Worm (Caenorhabditis elegans): ENCODE data around the gene hot-7.

The hot-7 gene

ce11 chrII:14251400-14251940, 40.3 kb downstream of the hot-7 start (continued):
- TF ChIP-seq rbr-2 (tag; optimal IDR thresholded peaks at IDR 0.05), result peak; percentile 96
- TF ChIP-seq egl-43 (GFP tag; IDR thresholded peaks at IDR 0.05), result peak; percentile 85
- peak; percentile 81 for TF ChIP-seq ama-1 (optimal IDR thresholded peaks at IDR 0.05)
- peak; percentile 80 for TF ChIP-seq ctbp-1 (GFP tag; IDR thresholded peaks at IDR 0.05)
- TF ChIP-seq saeg-2 (GFP tag; IDR thresholded peaks at IDR 0.05), result 0 out of 2 replicates have a peak, but pooled peaks have one; percentile 40
- no peak for TF ChIP-seq zip-11 (GFP tag; IDR thresholded peaks at IDR 0.05)
- peak; percentile 89 for TF ChIP-seq lin-13 (GFP tag; optimal IDR thresholded peaks at IDR 0.05)
- no peak for TF ChIP-seq ces-1 (GFP tag; optimal IDR thresholded peaks at IDR 0.05)
- TF ChIP-seq mes-2 (tag; optimal IDR thresholded peaks at IDR 0.05; ENCODE audit: poor library complexity, severe bottlenecking), result peak; percentile 88
- 0 out of 2 replicates have a peak, but pooled peaks have one; percentile 49 for TF ChIP-seq snpc-1.2 (GFP tag; IDR thresholded peaks at IDR 0.05)
- no peak for TF ChIP-seq R02D3.7 (tag; optimal IDR thresholded peaks at IDR 0.05)
- TF ChIP-seq nhr-10 (tag; optimal IDR thresholded peaks at IDR 0.05), result peak; percentile 48
- no peak for TF ChIP-seq nhr-76 (tag; optimal IDR thresholded peaks at IDR 0.05)
- peak; percentile 82 to 96 for TF ChIP-seq mdl-1 (tag; optimal IDR thresholded peaks at IDR 0.05)
- TF ChIP-seq ZK546.5 (tag; optimal IDR thresholded peaks at IDR 0.05), result peak in 1 of 2 experiments; percentile 37
- TF ChIP-seq F10B5.3 (tag; optimal IDR thresholded peaks at IDR 0.05), result peak; percentile 84
- peak; percentile 63 for TF ChIP-seq unc-130 (GFP tag; optimal IDR thresholded peaks at IDR 0.05)
- TF ChIP-seq madf-9 (GFP tag; conservative IDR thresholded peaks at IDR 0.05), result peak; percentile 60
- TF ChIP-seq dmd-8 (GFP tag; IDR thresholded peaks at IDR 0.05), result no peak; the same call in 1 of the 2 replicates
- TF ChIP-seq gei-8 (GFP tag; optimal IDR thresholded peaks at IDR 0.05), result peak; percentile 80

ce11 chrII:14252057-14252456, 40.8 kb downstream of the hot-7 start, which contains the start of gene Y54G11A.2:
TSS of gene Y54G11A.2 (plus strand) at chrII:14252357.
- TF ChIP-seq F10B5.3 (tag; optimal IDR thresholded peaks at IDR 0.05), result no peak
- TF ChIP-seq ceh-44 (GFP tag; IDR thresholded peaks at IDR 0.05), result no peak
- no peak for TF ChIP-seq snpc-1.2 (GFP tag; IDR thresholded peaks at IDR 0.05)
- no peak for TF ChIP-seq unc-62 (GFP tag; optimal IDR thresholded peaks at IDR 0.05 in 1 of 2)
- TF ChIP-seq unc-62 (tag; optimal IDR thresholded peaks at IDR 0.05), result no peak
- TF ChIP-seq madf-5 (GFP tag; IDR thresholded peaks at IDR 0.05), result no peak
- no peak for TF ChIP-seq nhr-11 (tag; optimal IDR thresholded peaks at IDR 0.05)
- TF ChIP-seq daf-12 (tag; optimal IDR thresholded peaks at IDR 0.05), result no peak
- TF ChIP-seq spr-3 (GFP tag; optimal IDR thresholded peaks at IDR 0.05), result no peak
- no peak for TF ChIP-seq lin-29 (GFP tag; IDR thresholded peaks at IDR 0.05)
- no peak for TF ChIP-seq Y48G9A.11 (GFP tag; IDR thresholded peaks at IDR 0.05)
- no peak for TF ChIP-seq ztf-11 (tag; optimal IDR thresholded peaks at IDR 0.05)
- TF ChIP-seq tra-1 (GFP tag; IDR thresholded peaks at IDR 0.05), result no peak
- no peak for TF ChIP-seq aly-2 (tag; optimal IDR thresholded peaks at IDR 0.05)
- TF ChIP-seq F37D6.2 (tag; optimal IDR thresholded peaks at IDR 0.05), result no peak
- TF ChIP-seq hif-1 (tag; optimal IDR thresholded peaks at IDR 0.05), result no peak
- no peak for TF ChIP-seq dpl-1 (GFP tag; optimal IDR thresholded peaks at IDR 0.05)
- no peak for TF ChIP-seq jun-1 (tag; optimal IDR thresholded peaks at IDR 0.05)
- TF ChIP-seq tag-97 (GFP tag; IDR thresholded peaks at IDR 0.05), result no peak

DNA sequence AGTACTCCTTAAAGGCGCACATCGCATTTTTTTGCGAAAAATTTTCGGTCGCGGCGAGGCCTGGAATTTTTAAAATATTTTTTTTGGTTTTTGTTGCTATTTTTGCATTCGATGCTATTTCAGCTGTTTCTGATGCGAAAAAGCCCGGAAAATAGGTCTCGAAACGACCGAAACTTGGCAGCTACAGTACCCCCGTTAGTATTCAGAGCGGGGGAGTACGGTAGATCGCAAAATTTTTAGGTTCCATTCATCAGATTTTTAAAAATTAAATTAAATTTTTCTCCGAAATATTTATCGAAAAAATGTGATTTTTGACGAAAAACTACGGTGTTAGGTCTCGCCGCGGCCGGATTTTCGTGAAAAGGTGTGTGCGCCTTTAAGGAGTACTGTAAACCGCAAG, 44.6 kb downstream of the hot-7 start:
- TF ChIP-seq fos-1 (tag; optimal IDR thresholded peaks at IDR 0.05) (no peak), jun-1 (tag; optimal IDR thresholded peaks at IDR 0.05) (no peak), nhr-48 (tag; optimal IDR thresholded peaks at IDR 0.05) (no peak), nhr-6 (tag; optimal IDR thresholded peaks at IDR 0.05) (no peak), snpc-1.2 (GFP tag; IDR thresholded peaks at IDR 0.05) (no peak), Y105C5A.15 (GFP tag; IDR thresholded peaks at IDR 0.05) (no peak), ceh-20 (GFP tag; IDR thresholded peaks at IDR 0.05) (no peak), zfp-2 (tag; optimal IDR thresholded peaks at IDR 0.05) (no peak), F44E2.7 (GFP tag; IDR thresholded peaks at IDR 0.05) (no peak), gei-8 (GFP tag; optimal IDR thresholded peaks at IDR 0.05) (peak; percentile 14), pha-4 (GFP tag; IDR thresholded peaks at IDR 0.05) (no peak; the same call in 1 of the 2 replicates), pha-4 (tag; optimal IDR thresholded peaks at IDR 0.05) (no peak), nhr-42 (GFP tag; IDR thresholded peaks at IDR 0.05) (peak; percentile 41; the same call in 1 of the 2 replicates), nhr-41 (GFP tag; IDR thresholded peaks at IDR 0.05) (no peak)
